Worm (Caenorhabditis elegans) whole organism, L4 larva: Measurements from ENCODE around the gene ced-9.

Experiments
- F44E2.7 ChIP-seq: fragments of 200-800 bp; sonication (Bioruptor generic); IDR thresholded peaks from 2 replicates; pipeline ENCODE4 v2.1.2; 2022; ENCODE audit warnings: missing genetic modification characterization, missing compliant biosample characterization
- F49E8.2 ChIP-seq: sonication (generic microtip); optimal IDR thresholded peaks from 2 replicates; lab custom pipeline; 2016; ENCODE audit warnings: missing compliant biosample characterization, mild to moderate bottlenecking, missing genetic modification characterization, borderline replicate concordance
- R02D3.7 ChIP-seq: fragments of 150-350 bp; sonication (generic microtip); optimal IDR thresholded peaks from 3 replicates; lab custom pipeline; 2014; ENCODE audit warnings: missing biosample characterization, missing genetic modification characterization
- Y5F2A.4 ChIP-seq: fragments of 200-800 bp; sonication (Bioruptor generic); optimal IDR thresholded peaks from 2 replicates; lab custom pipeline; 2018; ENCODE audit warnings: mild to moderate bottlenecking, missing genetic modification characterization, missing compliant biosample characterization
- Y75B8A.6 ChIP-seq: fragments of 200-800 bp; sonication (Bioruptor generic); IDR thresholded peaks from 2 replicates; pipeline ENCODE4 v1.3.6; 2022; ENCODE audit warnings: missing genetic modification reagents, missing genetic modification characterization, missing compliant biosample characterization
- ZK337.2 ChIP-seq: fragments of 200-800 bp; sonication (Bioruptor generic); IDR thresholded peaks from 2 replicates; pipeline ENCODE4 v1.3.6; 2022; ENCODE audit warnings: missing genetic modification reagents, missing genetic modification characterization, missing compliant biosample characterization
- ZK546.5 ChIP-seq, 2 experiments: sonication (generic microtip); optimal IDR thresholded peaks; 2 replicates each; lab custom pipeline; 2017; ENCODE audit warnings: missing biosample characterization in 2 of 2, missing genetic modification characterization in 2 of 2
- aha-1 ChIP-seq: fragments of 150-350 bp; peaks from one replicate; lab custom pipeline; 2014; ENCODE audit warnings: missing biosample characterization, missing genetic modification characterization
- aly-2 ChIP-seq: sonication (generic microtip); optimal IDR thresholded peaks from 2 replicates; lab custom pipeline; 2018; ENCODE audit warnings: missing biosample characterization, missing genetic modification characterization
- ama-1 ChIP-seq: fragments of 150-350 bp; optimal IDR thresholded peaks from 2 replicates; lab custom pipeline; 2014; ENCODE audit warnings: inconsistent platforms, mixed read lengths
- ceh-20 ChIP-seq: fragments of 200-800 bp; sonication (Bioruptor generic); IDR thresholded peaks from 2 replicates; pipeline ENCODE4 v1.3.6; 2022; ENCODE audit warnings: missing genetic modification reagents, missing genetic modification characterization, missing compliant biosample characterization
- ceh-44 ChIP-seq: fragments of 200-800 bp; sonication (Bioruptor generic); IDR thresholded peaks from 2 replicates; pipeline ENCODE4 v1.3.6; 2022; ENCODE audit warnings: missing genetic modification reagents, missing genetic modification characterization, missing compliant biosample characterization
- ceh-62 ChIP-seq: sonication (generic microtip); optimal IDR thresholded peaks from 2 replicates; lab custom pipeline; 2017; ENCODE audit warnings: missing biosample characterization, missing genetic modification characterization
- cey-2 ChIP-seq: sonication (generic microtip); optimal IDR thresholded peaks from 3 replicates; lab custom pipeline; 2017; ENCODE audit warnings: missing genetic modification characterization, mild to moderate bottlenecking, missing compliant biosample characterization, antibody characterized with exemption, borderline replicate concordance; ENCODE audit not compliant: insufficient read depth
- daf-16 ChIP-seq, 3 experiments: sonication (generic microtip); optimal IDR thresholded peaks; 2 replicates each; lab custom pipeline; 2016 to 2017; ENCODE audit warnings: missing genetic modification characterization in 3 of 3, missing genetic modification reagents in 3 of 3, mild to moderate bottlenecking in 2 of 3, missing compliant biosample characterization in 2 of 3, missing biosample characterization in 1 of 3, moderate library complexity in 1 of 3
- daf-8 ChIP-seq: fragments of 200-800 bp; sonication (Bioruptor generic); IDR thresholded peaks from 2 replicates; pipeline ENCODE4 v1.3.6; 2022; ENCODE audit warnings: missing genetic modification characterization, missing compliant biosample characterization
- dmd-8 ChIP-seq: fragments of 200-800 bp; sonication (Bioruptor generic); IDR thresholded peaks from 2 replicates; pipeline ENCODE4 v1.3.6; 2022; ENCODE audit warnings: missing genetic modification characterization, missing compliant biosample characterization
- egl-27 ChIP-seq: sonication (generic microtip); optimal IDR thresholded peaks from 3 replicates; lab custom pipeline; 2017; ENCODE audit warnings: missing biosample characterization, missing genetic modification reagents, missing genetic modification characterization
- gei-8 ChIP-seq: fragments of 200-800 bp; sonication (Bioruptor generic); optimal IDR thresholded peaks from 2 replicates; lab custom pipeline; 2018; ENCODE audit warnings: mild to moderate bottlenecking, missing genetic modification characterization, missing compliant biosample characterization
- hif-1 ChIP-seq, 2 experiments: sonication (generic microtip); optimal IDR thresholded peaks; 2 replicates each; lab custom pipeline; 2016 to 2017; ENCODE audit warnings: missing compliant biosample characterization in 2 of 2, missing genetic modification characterization in 2 of 2, missing genetic modification reagents in 2 of 2, missing genotype in 2 of 2, mild to moderate bottlenecking in 1 of 2
- hlh-30 ChIP-seq: sonication (generic microtip); optimal IDR thresholded peaks from 2 replicates; lab custom pipeline; 2017; ENCODE audit warnings: antibody characterized with exemption, mild to moderate bottlenecking, missing genetic modification characterization, missing compliant biosample characterization; ENCODE audit not compliant: insufficient read depth
- hmg-1.1 ChIP-seq: fragments of 200-800 bp; sonication (Bioruptor generic); IDR thresholded peaks from 2 replicates; pipeline ENCODE4 v1.3.6; 2022; ENCODE audit warnings: missing genetic modification reagents, missing genetic modification characterization, missing compliant biosample characterization
- lin-13 ChIP-seq: fragments of 150-350 bp; optimal IDR thresholded peaks from 2 replicates; lab custom pipeline; 2014; ENCODE audit warnings: missing biosample characterization, missing genetic modification reagents, missing genetic modification characterization
- lin-15B ChIP-seq: fragments of 150-350 bp; sonication (generic microtip); optimal IDR thresholded peaks from 3 replicates; lab custom pipeline; 2014; ENCODE audit warnings: missing biosample characterization, missing genetic modification characterization
- lin-38 ChIP-seq: fragments of 200-800 bp; sonication (Bioruptor generic); IDR thresholded peaks from 2 replicates; pipeline ENCODE4 v1.3.6; 2022; ENCODE audit warnings: missing genetic modification reagents, missing genetic modification characterization, missing compliant biosample characterization
- lin-39 ChIP-seq: fragments of 150-350 bp; optimal IDR thresholded peaks from 2 replicates; lab custom pipeline; 2014; ENCODE audit warnings: missing biosample characterization, missing genetic modification reagents, missing genetic modification characterization
- lsy-2 ChIP-seq, 2 experiments: fragments of 150-350 bp in 1 of 2; sonication (generic microtip) in 1 of 2; optimal IDR thresholded peaks; 2 replicates each; lab custom pipeline; 2014 to 2017; ENCODE audit warnings: missing biosample characterization in 2 of 2, missing genetic modification characterization in 2 of 2
- madf-9 ChIP-seq: fragments of 200-800 bp; sonication (Bioruptor generic); conservative IDR thresholded peaks from 2 replicates; pipeline ENCODE4 v1.3.6; 2022; ENCODE audit warnings: missing genetic modification reagents, missing genetic modification characterization, missing compliant biosample characterization
- mdl-1 ChIP-seq, 2 experiments: fragments of 150-350 bp in 1 of 2; sonication (generic microtip) in 1 of 2; optimal IDR thresholded peaks; 2 replicates each; lab custom pipeline; 2014 to 2017; ENCODE audit warnings: missing biosample characterization in 2 of 2, missing genetic modification characterization in 2 of 2
- mes-2 ChIP-seq: sonication (generic microtip); optimal IDR thresholded peaks from 2 replicates; lab custom pipeline; 2016; ENCODE audit warnings: missing genotype, mild to moderate bottlenecking, missing genetic modification characterization, missing compliant biosample characterization; ENCODE audit not compliant: poor library complexity, severe bottlenecking
- nhr-10 ChIP-seq: fragments of 150-350 bp; optimal IDR thresholded peaks from 2 replicates; lab custom pipeline; 2014; ENCODE audit warnings: missing biosample characterization, missing genetic modification characterization
- nhr-111 ChIP-seq: fragments of 200-800 bp; sonication (Bioruptor generic); optimal IDR thresholded peaks from 2 replicates; lab custom pipeline; 2018; ENCODE audit warnings: mild to moderate bottlenecking, missing genetic modification characterization, missing compliant biosample characterization
- nhr-237 ChIP-seq: sonication (generic microtip); optimal IDR thresholded peaks from 2 replicates; lab custom pipeline; 2017; ENCODE audit warnings: missing biosample characterization, missing genetic modification characterization
- nhr-41 ChIP-seq: fragments of 200-800 bp; sonication (Bioruptor generic); IDR thresholded peaks from 2 replicates; pipeline ENCODE4 v1.3.6; 2022; ENCODE audit warnings: missing genetic modification reagents, missing genetic modification characterization, missing compliant biosample characterization
- nhr-42 ChIP-seq: fragments of 200-800 bp; sonication (Bioruptor generic); IDR thresholded peaks from 2 replicates; pipeline ENCODE4 v1.3.6; 2022; ENCODE audit warnings: missing genetic modification characterization, missing compliant biosample characterization
- nhr-48 ChIP-seq: sonication (generic microtip); optimal IDR thresholded peaks from 2 replicates; lab custom pipeline; 2016; ENCODE audit warnings: mild to moderate bottlenecking, missing genetic modification characterization, missing compliant biosample characterization
- nhr-76 ChIP-seq: fragments of 150-350 bp; optimal IDR thresholded peaks from 2 replicates; lab custom pipeline; 2014; ENCODE audit warnings: missing biosample characterization, missing genetic modification characterization
- pqm-1 ChIP-seq: sonication (generic microtip); optimal IDR thresholded peaks from 2 replicates; lab custom pipeline; 2017; ENCODE audit warnings: missing biosample characterization, missing genetic modification characterization
- rbr-2 ChIP-seq: sonication (generic microtip); optimal IDR thresholded peaks from 2 replicates; lab custom pipeline; 2016; ENCODE audit warnings: missing genotype, missing genetic modification characterization, missing compliant biosample characterization
- sdz-12 ChIP-seq: fragments of 200-800 bp; sonication (Bioruptor generic); optimal IDR thresholded peaks from 2 replicates; lab custom pipeline; 2018; ENCODE audit warnings: mild to moderate bottlenecking, missing genetic modification characterization, missing compliant biosample characterization
- set-16 ChIP-seq: fragments of 200-800 bp; sonication (Bioruptor generic); IDR thresholded peaks from 2 replicates; pipeline ENCODE4 v1.3.6; 2022; ENCODE audit warnings: missing genetic modification reagents, missing genetic modification characterization, missing compliant biosample characterization
- skn-1 ChIP-seq: fragments of 150-350 bp; optimal IDR thresholded peaks from 2 replicates; lab custom pipeline; 2014; ENCODE audit warnings: missing biosample characterization, missing genetic modification characterization
- snpc-4 ChIP-seq: fragments of 150-350 bp; optimal IDR thresholded peaks from 2 replicates; lab custom pipeline; 2014; ENCODE audit warnings: missing biosample characterization, missing genetic modification characterization
- tra-1 ChIP-seq: fragments of 200-800 bp; sonication (Bioruptor generic); IDR thresholded peaks from 2 replicates; pipeline ENCODE4 v1.3.6; 2022; ENCODE audit warnings: missing genetic modification reagents, missing genetic modification characterization, missing compliant biosample characterization
- zag-1 ChIP-seq: fragments of 150-350 bp; optimal IDR thresholded peaks from 2 replicates; lab custom pipeline; 2014; ENCODE audit warnings: missing biosample characterization, missing genetic modification characterization
- zfp-3 ChIP-seq: fragments of 200-800 bp; sonication (Bioruptor generic); conservative IDR thresholded peaks from 2 replicates; pipeline ENCODE4 v1.3.6; 2022; ENCODE audit warnings: missing genetic modification reagents, missing genetic modification characterization, missing compliant biosample characterization
- ztf-11 ChIP-seq: fragments of 150-350 bp; optimal IDR thresholded peaks from 2 replicates; lab custom pipeline; 2014; ENCODE audit warnings: missing biosample characterization, missing genetic modification characterization
- ztf-7 ChIP-seq: fragments of 150-350 bp; optimal IDR thresholded peaks from 2 replicates; lab custom pipeline; 2014; ENCODE audit warnings: missing biosample characterization, missing genetic modification characterization

ced-9 gene

DNA sequence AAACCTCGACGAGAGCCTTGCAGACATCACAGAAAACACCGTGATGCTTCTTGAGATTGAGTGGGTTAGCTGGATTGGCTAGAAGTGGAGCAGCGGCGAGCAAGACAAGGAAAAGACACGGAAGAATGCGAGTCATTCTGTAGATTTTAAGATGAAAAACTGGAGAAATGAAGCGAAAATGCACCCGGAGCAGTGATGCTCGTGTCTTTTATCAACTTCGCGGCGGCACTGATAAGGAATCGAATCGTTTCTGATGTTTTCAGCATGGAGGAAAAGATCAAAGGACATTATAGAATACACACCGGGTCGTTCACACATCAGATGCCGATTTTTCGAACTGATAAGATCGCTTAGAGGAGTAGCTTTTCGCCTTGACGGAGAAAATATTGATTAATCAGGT, 20.4 kb downstream of the ced-9 start, which contains the start of gene spp-1 (continued):
- TF ChIP-seq ama-1: peak; percentile 81
- TF ChIP-seq aly-2 (tag; lab: Kevin White, UChicago): no peak
- TF ChIP-seq lsy-2 (tag; optimal IDR thresholded peaks at IDR 0.05; lab: Kevin White, UChicago): peak in 1 of 2 experiments; percentile 30
- no peak for TF ChIP-seq lin-39
- TF ChIP-seq hlh-30 (tag; lab: Kevin White, UChicago): peak; percentile 43
- peak in 1 of 2 experiments; percentile 13 for TF ChIP-seq mdl-1 (tag; optimal IDR thresholded peaks at IDR 0.05; lab: Kevin White, UChicago)
- peak; percentile 86 for TF ChIP-seq pqm-1
- TF ChIP-seq nhr-10 (tag; lab: Kevin White, UChicago): peak; percentile 17
- no peak for TF ChIP-seq set-16 (GFP tag; lab: Robert Waterston, UW)
- TF ChIP-seq zag-1 (tag; lab: Kevin White, UChicago): no peak
- TF ChIP-seq daf-8 (GFP tag; lab: Robert Waterston, UW): no peak
- TF ChIP-seq madf-9 (GFP tag; lab: Robert Waterston, UW): no peak
- no peak for TF ChIP-seq R02D3.7 (tag; lab: Kevin White, UChicago)
- TF ChIP-seq hif-1 (tag; optimal IDR thresholded peaks at IDR 0.05; lab: Kevin White, UChicago): no peak

DNA sequence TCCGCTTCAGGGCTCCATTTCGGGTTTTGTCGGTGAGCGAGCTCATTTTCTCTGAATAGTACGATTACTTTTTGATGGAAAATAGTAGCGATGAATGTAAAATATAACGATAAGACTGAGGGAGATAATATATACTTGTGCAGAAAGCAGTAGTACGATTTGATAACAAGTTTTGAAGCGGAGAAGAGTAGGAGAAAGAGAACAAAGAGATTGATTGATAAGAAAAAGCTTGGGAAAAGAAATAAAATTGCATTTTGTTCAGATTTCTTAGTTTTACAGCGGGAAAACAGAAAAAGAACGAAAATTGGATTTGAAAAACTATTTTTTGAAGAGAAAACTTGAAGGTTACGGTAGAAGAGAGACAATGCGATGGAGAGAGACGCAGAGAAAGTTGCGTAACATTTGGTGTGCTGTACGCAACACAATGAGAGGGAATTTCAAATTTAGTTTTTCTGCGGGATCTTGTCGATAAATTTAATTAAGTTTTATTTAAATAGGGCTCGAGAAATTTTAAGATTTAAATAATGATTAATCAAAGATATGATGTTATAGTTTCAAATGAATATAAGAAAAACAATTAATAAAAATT, 22.7 kb downstream of the ced-9 start, which contains the start of gene umps-1:
Gene umps-1, minus strand, starts transcription at position 51 of the 589 bp plus-strand sequence.
- TF ChIP-seq hmg-1.1 (GFP tag; lab: Robert Waterston, UW): peak; percentile 35; the same call in 1 of the 2 replicates
- no peak for TF ChIP-seq ztf-11 (tag; lab: Kevin White, UChicago)
- no peak for TF ChIP-seq ztf-7 (tag; lab: Kevin White, UChicago)
- no peak for TF ChIP-seq R02D3.7 (tag; lab: Kevin White, UChicago)
- no peak for TF ChIP-seq sdz-12
- peak; percentile 52 for TF ChIP-seq aha-1 (tag; lab: Kevin White, UChicago)
- TF ChIP-seq Y75B8A.6: no peak
- peak; percentile 64 for TF ChIP-seq hlh-30 (tag; lab: Kevin White, UChicago)
- TF ChIP-seq rbr-2 (tag; lab: Kevin White, UChicago): no peak
- TF ChIP-seq mes-2: peak; percentile 84
- TF ChIP-seq F44E2.7 (GFP tag; lab: Robert Waterston, UW): no peak
- TF ChIP-seq tra-1: no peak
- no peak for TF ChIP-seq Y5F2A.4 (GFP tag; lab: Kevin White, UChicago)
- TF ChIP-seq ceh-62: no peak
- TF ChIP-seq pqm-1: no peak
- TF ChIP-seq dmd-8 (GFP tag; lab: Robert Waterston, UW): no peak
- no peak for TF ChIP-seq zag-1 (tag; lab: Kevin White, UChicago)
- TF ChIP-seq egl-27 (tag; lab: Kevin White, UChicago): no peak
- no peak for TF ChIP-seq zfp-3 (GFP tag; lab: Robert Waterston, UW)
- TF ChIP-seq cey-2 (tag; lab: Kevin White, UChicago): no peak
- TF ChIP-seq nhr-42 (GFP tag; lab: Robert Waterston, UW): no peak
- no peak for TF ChIP-seq nhr-237 (tag; lab: Kevin White, UChicago)
- no peak for TF ChIP-seq nhr-111 (GFP tag; lab: Kevin White, UChicago)
- TF ChIP-seq skn-1: no peak
- TF ChIP-seq snpc-4: no peak
- no peak for TF ChIP-seq nhr-76 (tag; lab: Kevin White, UChicago)
- peak in 1 of 2 experiments; percentile 34 for TF ChIP-seq hif-1 (tag; optimal IDR thresholded peaks at IDR 0.05; lab: Kevin White, UChicago)
- TF ChIP-seq F49E8.2 (tag; lab: Kevin White, UChicago): no peak
- peak; percentile 80 to 99 for TF ChIP-seq lsy-2 (tag; optimal IDR thresholded peaks at IDR 0.05; lab: Kevin White, UChicago)
- no peak for TF ChIP-seq ZK337.2 (GFP tag; lab: Robert Waterston, UW)
- no peak for TF ChIP-seq lin-13
- no peak for TF ChIP-seq ceh-44 (GFP tag; lab: Robert Waterston, UW)
- TF ChIP-seq aly-2 (tag; lab: Kevin White, UChicago): no peak
- TF ChIP-seq ZK546.5 (tag; optimal IDR thresholded peaks at IDR 0.05; lab: Kevin White, UChicago): no peak
- peak; percentile 67 for TF ChIP-seq lin-38 (GFP tag; lab: Robert Waterston, UW)
- TF ChIP-seq lin-39: no peak
- no peak for TF ChIP-seq daf-16 (GFP tag; optimal IDR thresholded peaks at IDR 0.05; lab: Kevin White, UChicago)
- TF ChIP-seq daf-16 (tag; optimal IDR thresholded peaks at IDR 0.05; lab: Kevin White, UChicago): peak; percentile 47
- TF ChIP-seq lin-15B: no peak
- no peak for TF ChIP-seq ceh-20 (GFP tag; lab: Robert Waterston, UW)
- no peak for TF ChIP-seq nhr-48 (tag; lab: Kevin White, UChicago)
- TF ChIP-seq nhr-41: no peak
- TF ChIP-seq gei-8 (GFP tag; lab: Kevin White, UChicago): no peak
